Fruit fly (Drosophila melanogaster) S2 (cell line): Measurements from ENCODE around the gene CG18598.

Experiments used
- CG8478 ChIP-seq: fragments of >200 bp; optimal IDR thresholded peaks from 2 replicates; lab custom pipeline; 2018
- CTCF ChIP-seq, 2 experiments: fragments of >200 bp; optimal IDR thresholded peaks; 2 replicates each; lab custom pipeline; 2018

dm6 chr3R:18260016-18260415, 9.1 kb downstream of the CG18598 start:
- TF ChIP-seq CG8478 (lab: Kevin White, UChicago): no peak
- TF ChIP-seq CTCF (optimal IDR thresholded peaks at IDR 0.05; lab: Kevin White, UChicago): no peak
